Worm (Caenorhabditis elegans): ENCODE measurements around the gene ZK856.4.
A peak's percentile ranks its signal among the peaks of the same experiment; 100 is the strongest.

The ZK856.4 gene

ce11 chrV:10182984-10183383, at the start of gene ZK856.4:
TSS of gene ZK856.4 (plus strand) at chrV:10183284.
- no peak for TF ChIP-seq Y53F4B.3 (GFP tag; IDR thresholded peaks at IDR 0.05)
- no peak for TF ChIP-seq hmg-1.2 (GFP tag; IDR thresholded peaks at IDR 0.05)
- no peak for TF ChIP-seq lir-1 (GFP tag; conservative IDR thresholded peaks at IDR 0.05)
- TF ChIP-seq madf-8 (GFP tag; conservative IDR thresholded peaks at IDR 0.05) = no peak
- no peak for TF ChIP-seq snpc-4 (GFP tag; optimal IDR thresholded peaks at IDR 0.05)
- no peak for TF ChIP-seq snpc-4 (tag; optimal IDR thresholded peaks at IDR 0.05)
- TF ChIP-seq nhr-80 (tag; optimal IDR thresholded peaks at IDR 0.05) = no peak
- no peak for TF ChIP-seq efl-1 (GFP tag; optimal IDR thresholded peaks at IDR 0.05)
- no peak for TF ChIP-seq F23B12.7 (tag; optimal IDR thresholded peaks at IDR 0.05; ENCODE audit: insufficient read depth)
- TF ChIP-seq lsl-1 (GFP tag; optimal IDR thresholded peaks at IDR 0.05) = no peak
- TF ChIP-seq lin-54 (GFP tag; optimal IDR thresholded peaks at IDR 0.05) = no peak
- TF ChIP-seq aptf-2 (GFP tag; conservative IDR thresholded peaks at IDR 0.05) = no peak
- TF ChIP-seq cebp-1 (GFP tag; IDR thresholded peaks at IDR 0.05) = no peak
- no peak for TF ChIP-seq cebp-1 (tag; optimal IDR thresholded peaks at IDR 0.05)
- no peak for TF ChIP-seq tlf-1 (GFP tag; optimal IDR thresholded peaks at IDR 0.05)
- no peak for TF ChIP-seq attf-6 (GFP tag; IDR thresholded peaks at IDR 0.05)
- TF ChIP-seq sptf-2 (GFP tag; optimal IDR thresholded peaks at IDR 0.05) = no peak
- no peak for TF ChIP-seq hlh-12 (tag; optimal IDR thresholded peaks at IDR 0.05)
- no peak for TF ChIP-seq B0336.3 (GFP tag; IDR thresholded peaks at IDR 0.05)

- TF ChIP-seq madf-3 (GFP tag; IDR thresholded peaks at IDR 0.05) (peak; percentile 89), ekl-4 (GFP tag; IDR thresholded peaks at IDR 0.05) (no peak), Y95B8A.8 (GFP tag; IDR thresholded peaks at IDR 0.05) (no peak), hsf-1 (GFP tag; IDR thresholded peaks at IDR 0.05) (no peak), snpc-4 (GFP tag; optimal IDR thresholded peaks at IDR 0.05) (no peak), snpc-4 (tag; optimal IDR thresholded peaks at IDR 0.05) (peak in 1 of 4 experiments; percentile 35)
Measured at ce11 chrV:10134077-10134693, 48.9 kb upstream of the ZK856.4 start, which contains the start of the genes C08B6.18, wdr-20 and C08B6.8. TSS of gene C08B6.18 (minus strand) at chrV:10134127. TSS of gene wdr-20 (minus strand) at chrV:10134158. TSS of gene C08B6.8 (plus strand) at chrV:10134643.

- TF ChIP-seq egrh-3 (GFP tag; IDR thresholded peaks at IDR 0.05) = peak; percentile 99
Measured at ce11 chrV:10136644-10137043, 46.4 kb upstream of the ZK856.4 start.

ce11 chrV:10138582-10138981, 44.5 kb upstream of the ZK856.4 start:
- TF ChIP-seq hsf-1 (GFP tag; IDR thresholded peaks at IDR 0.05) = peak; percentile 41; the same call in 1 of the 2 replicates
- 0 out of 2 replicates have a peak, but pooled peaks have one; percentile 37 for TF ChIP-seq F39B2.1 (GFP tag; IDR thresholded peaks at IDR 0.05)
- TF ChIP-seq rcor-1 (GFP tag; IDR thresholded peaks at IDR 0.05) = peak; percentile 63
- TF ChIP-seq madf-6 (GFP tag; IDR thresholded peaks at IDR 0.05) = peak; percentile 55; the same call in 1 of the 2 replicates
- peak; percentile 51 for TF ChIP-seq D2030.7 (GFP tag; IDR thresholded peaks at IDR 0.05)
- TF ChIP-seq pbrm-1 (GFP tag; IDR thresholded peaks at IDR 0.05) = peak; percentile 92
- peak; percentile 88 for TF ChIP-seq madf-3 (GFP tag; IDR thresholded peaks at IDR 0.05)
- peak; percentile 71 for TF ChIP-seq attf-6 (GFP tag; IDR thresholded peaks at IDR 0.05)
- 0 out of 2 replicates have a peak, but pooled peaks have one; percentile 33 for TF ChIP-seq mcd-1 (GFP tag; IDR thresholded peaks at IDR 0.05)
- TF ChIP-seq Y53G8AR.9 (GFP tag; conservative IDR thresholded peaks at IDR 0.05) = 0 out of 2 replicates have a peak, but pooled peaks have one; percentile 38
- 0 out of 2 replicates have a peak, but pooled peaks have one; percentile 59 for TF ChIP-seq ekl-4 (GFP tag; IDR thresholded peaks at IDR 0.05)
- peak; percentile 99 for TF ChIP-seq lin-26 (GFP tag; IDR thresholded peaks at IDR 0.05)
- TF ChIP-seq egrh-3 (GFP tag; IDR thresholded peaks at IDR 0.05) = peak; percentile 99
